Worm (Caenorhabditis elegans) whole organism, L1 larva: Measurements from ENCODE around the gene lst-2.

Source experiments
- ama-1 ChIP-seq: fragments of 150-350 bp; optimal IDR thresholded peaks from 2 replicates; lab custom pipeline; 2014
- blmp-1 ChIP-seq: fragments of 150-350 bp; optimal IDR thresholded peaks from 2 replicates; lab custom pipeline; 2014; ENCODE audit warnings: missing biosample characterization, missing genetic modification characterization
- fos-1 ChIP-seq: fragments of 150-350 bp; optimal IDR thresholded peaks from 2 replicates; lab custom pipeline; 2014; ENCODE audit warnings: missing biosample characterization, missing genetic modification characterization
- lin-13 ChIP-seq: fragments of 150-350 bp; optimal IDR thresholded peaks from 2 replicates; lab custom pipeline; 2014; ENCODE audit warnings: missing biosample characterization, missing genetic modification reagents, missing genetic modification characterization
- lin-14 ChIP-seq: fragments of 200-800 bp; sonication (Bioruptor generic); optimal IDR thresholded peaks from 2 replicates; lab custom pipeline; 2018; ENCODE audit warnings: mild to moderate bottlenecking, missing genetic modification characterization, moderate library complexity, missing compliant biosample characterization
- lsy-2 ChIP-seq, 2 experiments: fragments of 150-350 bp; optimal IDR thresholded peaks; 2 replicates each; lab custom pipeline; 2014; ENCODE audit warnings: missing biosample characterization in 2 of 2, missing genetic modification characterization in 2 of 2
- mdl-1 ChIP-seq, 2 experiments: fragments of 150-350 bp; optimal IDR thresholded peaks; 2 replicates each; lab custom pipeline; 2014 to 2017; ENCODE audit warnings: missing biosample characterization in 2 of 2, missing genetic modification characterization in 2 of 2, inconsistent platforms in 1 of 2
- nhr-28 ChIP-seq: fragments of 150-350 bp; optimal IDR thresholded peaks from 2 replicates; lab custom pipeline; 2014; ENCODE audit warnings: missing biosample characterization, missing genetic modification characterization
- pqm-1 ChIP-seq: sonication (generic microtip); optimal IDR thresholded peaks from 3 replicates; lab custom pipeline; 2017; ENCODE audit warnings: missing biosample characterization, missing genetic modification characterization
- snpc-4 ChIP-seq: fragments of 150-350 bp; optimal IDR thresholded peaks from 2 replicates; lab custom pipeline; 2014; ENCODE audit warnings: missing biosample characterization, missing genetic modification characterization
- sox-4 ChIP-seq: sonication (generic microtip); optimal IDR thresholded peaks from 2 replicates; lab custom pipeline; 2016; ENCODE audit warnings: missing genetic modification characterization, missing compliant biosample characterization
- tbx-2 ChIP-seq: sonication (generic microtip); optimal IDR thresholded peaks from 2 replicates; lab custom pipeline; 2016; ENCODE audit warnings: missing genetic modification characterization, missing compliant biosample characterization
- unc-62 ChIP-seq: fragments of 150-350 bp; optimal IDR thresholded peaks from 2 replicates; lab custom pipeline; 2014; ENCODE audit warnings: missing biosample characterization, missing genetic modification reagents, missing genetic modification characterization

ce11 chrX:4357467-4357866 is 25.7 kb downstream of the lst-2 start, which contains the start of gene F14H12.6:
- TF ChIP-seq tbx-2 (tag; lab: Kevin White, UChicago) (no peak), sox-4 (no peak), lsy-2 (tag; optimal IDR thresholded peaks at IDR 0.05; lab: Kevin White, UChicago) (no peak), mdl-1 (tag; optimal IDR thresholded peaks at IDR 0.05; lab: Kevin White, UChicago) (no peak), lin-14 (GFP tag; lab: Kevin White, UChicago) (no peak), nhr-28 (no peak), snpc-4 (tag; lab: Kevin White, UChicago) (no peak), lin-13 (GFP tag; lab: Kevin White, UChicago) (no peak), fos-1 (no peak), ama-1 (lab: Kevin White, UChicago) (no peak), unc-62 (GFP tag; lab: Kevin White, UChicago) (no peak), pqm-1 (tag; lab: Kevin White, UChicago) (no peak), blmp-1 (tag; lab: Kevin White, UChicago) (no peak)
